Fruit fly (Drosophila melanogaster): ENCODE data around the gene CG42853.

CG42853 gene

dm6 chr3L:18109459-18109863 lies 12.3 kb downstream of the CG42853 start, which contains the start of the genes Polr3D and mus304 (continued):
- no peak for TF ChIP-seq NK7.1 (GFP tag; optimal IDR thresholded peaks at IDR 0.05)
- peak; percentile 49 for TF ChIP-seq CG30403 (GFP tag; optimal IDR thresholded peaks at IDR 0.05)
- TF ChIP-seq CG6272 (GFP tag; IDR thresholded peaks at IDR 0.05) = no peak
- TF ChIP-seq bcd (GFP tag; optimal IDR thresholded peaks at IDR 0.05) = no peak
- no peak for TF ChIP-seq CG31224 (GFP tag; IDR thresholded peaks at IDR 0.05)
- TF ChIP-seq CG7963 (GFP tag; IDR thresholded peaks at IDR 0.05; ENCODE audit: partially characterized antibody) = peak; percentile 46
- TF ChIP-seq B-H2 (GFP tag; optimal IDR thresholded peaks at IDR 0.05) = peak; percentile 17
- TF ChIP-seq row (GFP tag; IDR thresholded peaks at IDR 0.05) = peak; percentile 42; the same call in 2 of the 3 replicates
- peak; percentile 92 for TF ChIP-seq E2f2 (GFP tag; IDR thresholded peaks at IDR 0.05)
- no peak for TF ChIP-seq CG6254 (GFP tag; optimal IDR thresholded peaks at IDR 0.05)
- no peak for TF ChIP-seq disco-r (GFP tag; optimal IDR thresholded peaks at IDR 0.05)
- TF ChIP-seq ind (GFP tag; optimal IDR thresholded peaks at IDR 0.05) = peak; percentile 14
- peak; percentile 36 for TF ChIP-seq CG13894 (tag; optimal IDR thresholded peaks at IDR 0.05)
- TF ChIP-seq ap (GFP tag; IDR thresholded peaks at IDR 0.05) = no peak
- TF ChIP-seq ab (GFP tag; optimal IDR thresholded peaks at IDR 0.05) = no peak
- no peak for TF ChIP-seq CG17912 (GFP tag; optimal IDR thresholded peaks at IDR 0.05)
- peak; percentile 85 for TF ChIP-seq Dp (GFP tag; optimal IDR thresholded peaks at IDR 0.05)
- no peak for TF ChIP-seq wek (GFP tag; optimal IDR thresholded peaks at IDR 0.05)
- no peak for TF ChIP-seq kay (GFP tag; optimal IDR thresholded peaks at IDR 0.05)
- TF ChIP-seq CG9817 (tag; optimal IDR thresholded peaks at IDR 0.05) = peak; percentile 50
- TF ChIP-seq CG9876 (GFP tag; optimal IDR thresholded peaks at IDR 0.05) = no peak
- TF ChIP-seq chinmo (GFP tag; IDR thresholded peaks at IDR 0.05; ENCODE audit: partially characterized antibody) = no peak
- TF ChIP-seq Bgb (GFP tag; IDR thresholded peaks at IDR 0.05; ENCODE audit: partially characterized antibody) = peak; percentile 21; the same call in 1 of the 2 replicates
- no peak for TF ChIP-seq br (optimal IDR thresholded peaks at IDR 0.05)
- peak in 1 of 2 experiments; percentile 43 for TF ChIP-seq crp (GFP tag; optimal IDR thresholded peaks at IDR 0.05)
- TF ChIP-seq trh (GFP tag; optimal IDR thresholded peaks at IDR 0.05) = no peak
- TF ChIP-seq Dref (GFP tag; IDR thresholded peaks at IDR 0.05) = peak; percentile 81
- no peak for TF ChIP-seq CG7745 (tag; optimal IDR thresholded peaks at IDR 0.05)
- no peak for TF ChIP-seq CG2199 (GFP tag; IDR thresholded peaks at IDR 0.05)
- TF ChIP-seq Usf (GFP tag; optimal IDR thresholded peaks at IDR 0.05) = no peak
- TF ChIP-seq eyg (GFP tag; optimal IDR thresholded peaks at IDR 0.05) = no peak
- TF ChIP-seq nau (GFP tag; optimal IDR thresholded peaks at IDR 0.05) = no peak
- peak; percentile 41; the same call in 1 of the 2 replicates for TF ChIP-seq inv (GFP tag; IDR thresholded peaks at IDR 0.05; ENCODE audit: partially characterized antibody)
- no peak for TF ChIP-seq Tbp (GFP tag; optimal IDR thresholded peaks at IDR 0.05)
- TF ChIP-seq peb (GFP tag; IDR thresholded peaks at IDR 0.05) = no peak
- TF ChIP-seq CG3281 (GFP tag; optimal IDR thresholded peaks at IDR 0.05) = no peak
- TF ChIP-seq CG8388 (GFP tag; optimal IDR thresholded peaks at IDR 0.05) = peak; percentile 4
- TF ChIP-seq CG6689 (GFP tag; IDR thresholded peaks at IDR 0.05) = no peak
- peak; percentile 66 for TF ChIP-seq nerfin-2 (GFP tag; IDR thresholded peaks at IDR 0.05; ENCODE audit: partially characterized antibody)
- no peak for TF ChIP-seq CG12219 (GFP tag; optimal IDR thresholded peaks at IDR 0.05)
- TF ChIP-seq Fer3 (tag; optimal IDR thresholded peaks at IDR 0.05) = no peak
- TF ChIP-seq CG2116 (GFP tag; optimal IDR thresholded peaks at IDR 0.05) = peak; percentile 85
- TF ChIP-seq CG16815 (GFP tag; optimal IDR thresholded peaks at IDR 0.05) = no peak
- TF ChIP-seq Atf-2 (GFP tag; optimal IDR thresholded peaks at IDR 0.05) = no peak
- peak; percentile 40 for TF ChIP-seq Fer1 (GFP tag; optimal IDR thresholded peaks at IDR 0.05)
- peak; percentile 62 for TF ChIP-seq dm (GFP tag; optimal IDR thresholded peaks at IDR 0.05)
- TF ChIP-seq Adf1 (GFP tag; IDR thresholded peaks at IDR 0.05) = no peak
- TF ChIP-seq CG13775 (GFP tag; optimal IDR thresholded peaks at IDR 0.05) = peak; percentile 14
- TF ChIP-seq NC2β (GFP tag; optimal IDR thresholded peaks at IDR 0.05) = peak; percentile 11
- peak; percentile 58 for TF ChIP-seq MBD-R2 (GFP tag; IDR thresholded peaks at IDR 0.05)
- TF ChIP-seq CG15696 (tag; optimal IDR thresholded peaks at IDR 0.05) = peak; percentile 18

All from whole organism, embryonic.